Worm (Caenorhabditis elegans) whole organism, L3 larva: ENCODE measurements around the gene aat-8.

Experiments used
- R02D3.7 ChIP-seq: fragments of 150-350 bp; optimal IDR thresholded peaks from 2 replicates; lab custom pipeline; 2014; ENCODE audit warnings: missing biosample characterization, missing genetic modification characterization
- ama-1 ChIP-seq: fragments of 150-350 bp; optimal IDR thresholded peaks from 2 replicates; lab custom pipeline; 2018
- ceh-28 ChIP-seq: fragments of 150-350 bp; optimal IDR thresholded peaks from 2 replicates; lab custom pipeline; 2014; ENCODE audit warnings: missing biosample characterization, missing genetic modification reagents, missing genetic modification characterization
- ceh-82 ChIP-seq: fragments of 150-350 bp; optimal IDR thresholded peaks from 2 replicates; lab custom pipeline; 2014; ENCODE audit warnings: missing biosample characterization, missing genetic modification characterization
- ceh-9 ChIP-seq: sonication (generic microtip); optimal IDR thresholded peaks from 2 replicates; lab custom pipeline; 2018; ENCODE audit warnings: missing biosample characterization, missing genetic modification characterization
- daf-12 ChIP-seq: fragments of 150-350 bp; optimal IDR thresholded peaks from 2 replicates; lab custom pipeline; 2014; ENCODE audit warnings: missing biosample characterization, missing genetic modification reagents, missing genetic modification characterization
- egl-5 ChIP-seq: fragments of 150-350 bp; optimal IDR thresholded peaks from 2 replicates; lab custom pipeline; 2017; ENCODE audit warnings: missing biosample characterization, missing genetic modification reagents, missing genetic modification characterization, inconsistent platforms
- elt-2 ChIP-seq: sonication (generic microtip); optimal IDR thresholded peaks from 2 replicates; lab custom pipeline; 2016; ENCODE audit warnings: missing genetic modification reagents, mild to moderate bottlenecking, missing genetic modification characterization, missing compliant biosample characterization
- fos-1 ChIP-seq: fragments of 150-350 bp; optimal IDR thresholded peaks from 2 replicates; lab custom pipeline; 2014; ENCODE audit warnings: missing biosample characterization, missing genetic modification characterization
- jun-1 ChIP-seq: fragments of 150-350 bp; optimal IDR thresholded peaks from 2 replicates; lab custom pipeline; 2014; ENCODE audit warnings: missing biosample characterization, missing genetic modification reagents, missing genetic modification characterization
- lin-15B ChIP-seq: fragments of 150-350 bp; optimal IDR thresholded peaks from 2 replicates; lab custom pipeline; 2014; ENCODE audit warnings: missing biosample characterization, missing genetic modification characterization
- lin-39 ChIP-seq: fragments of 150-350 bp; optimal IDR thresholded peaks from 2 replicates; lab custom pipeline; 2018; ENCODE audit warnings: missing biosample characterization, missing genetic modification reagents, missing genetic modification characterization
- lsy-12 ChIP-seq: sonication (generic microtip); optimal IDR thresholded peaks from 2 replicates; lab custom pipeline; 2016; ENCODE audit warnings: mild to moderate bottlenecking, missing genetic modification characterization, missing compliant biosample characterization
- mdl-1 ChIP-seq: fragments of 150-350 bp; optimal IDR thresholded peaks from 2 replicates; lab custom pipeline; 2014; ENCODE audit warnings: missing biosample characterization, missing genetic modification characterization
- mml-1 ChIP-seq: fragments of 150-350 bp; sonication (generic microtip); optimal IDR thresholded peaks from 3 replicates; lab custom pipeline; 2014; ENCODE audit warnings: missing biosample characterization, missing genetic modification characterization
- nfya-1 ChIP-seq: sonication (generic microtip); optimal IDR thresholded peaks from 2 replicates; lab custom pipeline; 2017; ENCODE audit warnings: missing genetic modification characterization, mild to moderate bottlenecking, missing compliant biosample characterization, antibody characterized with exemption, moderate library complexity; ENCODE audit not compliant: insufficient read depth
- nhr-11 ChIP-seq: fragments of 150-350 bp; optimal IDR thresholded peaks from 2 replicates; lab custom pipeline; 2014; ENCODE audit warnings: missing biosample characterization, missing genetic modification characterization
- nhr-12 ChIP-seq: fragments of 150-350 bp; optimal IDR thresholded peaks from 2 replicates; lab custom pipeline; 2014; ENCODE audit warnings: missing biosample characterization, missing genetic modification characterization
- nhr-23 ChIP-seq: fragments of 150-350 bp; optimal IDR thresholded peaks from 2 replicates; lab custom pipeline; 2014; ENCODE audit warnings: missing biosample characterization, missing genetic modification reagents, missing genetic modification characterization
- nhr-28 ChIP-seq: fragments of 150-350 bp; optimal IDR thresholded peaks from 2 replicates; lab custom pipeline; 2014; ENCODE audit warnings: missing biosample characterization, missing genetic modification characterization
- nhr-43 ChIP-seq: sonication (generic microtip); optimal IDR thresholded peaks from 2 replicates; lab custom pipeline; 2016; ENCODE audit warnings: mild to moderate bottlenecking, missing genetic modification characterization, missing compliant biosample characterization; ENCODE audit not compliant: poor library complexity, severe bottlenecking
- nhr-67 ChIP-seq: fragments of 150-350 bp; optimal IDR thresholded peaks from 2 replicates; lab custom pipeline; 2014; ENCODE audit warnings: missing biosample characterization, missing genetic modification characterization
- nhr-76 ChIP-seq: fragments of 150-350 bp; sonication (generic microtip); optimal IDR thresholded peaks from 5 replicates; lab custom pipeline; 2014; ENCODE audit warnings: missing biosample characterization, missing genetic modification characterization
- nhr-77 ChIP-seq: fragments of 150-350 bp; optimal IDR thresholded peaks from 2 replicates; lab custom pipeline; 2014; ENCODE audit warnings: missing biosample characterization, missing genetic modification characterization
- pha-4 ChIP-seq: fragments of 150-350 bp; optimal IDR thresholded peaks from 2 replicates; lab custom pipeline; 2014; ENCODE audit warnings: missing biosample characterization, missing genetic modification reagents, missing genetic modification characterization
- skn-1 ChIP-seq: fragments of 150-350 bp; optimal IDR thresholded peaks from 2 replicates; lab custom pipeline; 2014; ENCODE audit warnings: missing biosample characterization, missing genetic modification characterization
- tbx-2 ChIP-seq: sonication (generic microtip); optimal IDR thresholded peaks from 2 replicates; lab custom pipeline; 2016; ENCODE audit warnings: mild to moderate bottlenecking, missing genetic modification characterization, missing compliant biosample characterization
- unc-39 ChIP-seq: sonication (generic microtip); optimal IDR thresholded peaks from 4 replicates; lab custom pipeline; 2017; ENCODE audit warnings: missing biosample characterization, missing genetic modification characterization
- unc-62 ChIP-seq: fragments of 150-350 bp; sonication (generic microtip); optimal IDR thresholded peaks from 4 replicates; lab custom pipeline; 2014; ENCODE audit warnings: missing biosample characterization, missing genetic modification reagents, missing genetic modification characterization
- zag-1 ChIP-seq: fragments of 150-350 bp; optimal IDR thresholded peaks from 2 replicates; lab custom pipeline; 2014; ENCODE audit warnings: missing biosample characterization, missing genetic modification characterization
- ztf-11 ChIP-seq: fragments of 150-350 bp; optimal IDR thresholded peaks from 2 replicates; lab custom pipeline; 2014; ENCODE audit warnings: missing biosample characterization, missing genetic modification characterization

Gene aat-8

DNA sequence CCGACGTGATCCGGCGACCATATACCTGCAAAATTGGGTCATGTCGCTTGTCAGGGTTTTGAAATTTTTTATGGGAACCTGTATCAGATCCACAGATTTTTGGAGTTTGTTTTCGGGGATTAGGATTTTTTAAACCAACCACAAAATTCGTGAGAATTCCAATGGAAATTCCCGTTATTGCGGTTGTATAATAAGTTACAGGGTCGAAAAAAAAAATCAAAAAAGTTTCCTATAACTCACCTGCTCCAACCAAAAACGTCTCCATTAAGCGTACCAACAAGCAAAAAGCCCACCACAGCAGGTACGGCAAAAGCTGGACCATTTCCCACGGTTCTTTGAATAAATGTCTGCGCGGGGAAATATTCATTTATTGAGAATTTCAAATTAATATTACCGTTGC, 1.9 kb downstream of the aat-8 start:
- no peak for TF ChIP-seq ama-1 (lab: Kevin White, UChicago)
- TF ChIP-seq fos-1 = no peak
- TF ChIP-seq ztf-11 = no peak
- no peak for TF ChIP-seq zag-1 (tag; lab: Kevin White, UChicago)
- TF ChIP-seq mdl-1 = no peak
- TF ChIP-seq nhr-23 = no peak

DNA sequence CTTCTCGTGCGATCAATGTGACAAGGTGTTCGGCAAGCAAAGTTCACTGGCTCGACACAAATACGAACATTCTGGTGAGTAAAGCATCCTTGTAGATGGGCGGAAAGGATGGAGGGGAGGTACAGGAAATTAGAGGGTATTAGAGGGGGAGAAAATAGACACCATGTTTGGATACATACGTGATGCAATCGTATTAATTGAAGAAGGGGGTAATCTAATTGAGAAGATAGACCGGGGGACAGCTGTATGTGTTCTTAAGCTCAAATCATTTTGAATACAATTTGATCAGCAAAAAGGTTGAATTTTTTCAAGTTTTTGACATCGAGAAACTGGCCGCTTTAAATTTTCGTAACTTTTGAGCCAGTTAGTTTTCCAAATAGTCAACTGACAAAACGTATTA, 4.4 kb downstream of the aat-8 start:
- TF ChIP-seq ceh-9 (tag; lab: Kevin White, UChicago) (no peak), unc-39 (tag; lab: Kevin White, UChicago) (no peak), lin-15B (tag; lab: Kevin White, UChicago) (no peak), nhr-76 (tag; lab: Kevin White, UChicago) (no peak), daf-12 (tag; lab: Kevin White, UChicago) (no peak), pha-4 (tag; lab: Kevin White, UChicago) (no peak), nfya-1 (tag; lab: Kevin White, UChicago) (no peak), nhr-11 (tag; lab: Kevin White, UChicago) (no peak), jun-1 (tag; lab: Kevin White, UChicago) (no peak), skn-1 (tag; lab: Kevin White, UChicago) (no peak), mml-1 (tag; lab: Kevin White, UChicago) (no peak), lsy-12 (tag; lab: Kevin White, UChicago) (no peak)
- TF ChIP-seq, all 47 proteins: peak for 0

DNA sequence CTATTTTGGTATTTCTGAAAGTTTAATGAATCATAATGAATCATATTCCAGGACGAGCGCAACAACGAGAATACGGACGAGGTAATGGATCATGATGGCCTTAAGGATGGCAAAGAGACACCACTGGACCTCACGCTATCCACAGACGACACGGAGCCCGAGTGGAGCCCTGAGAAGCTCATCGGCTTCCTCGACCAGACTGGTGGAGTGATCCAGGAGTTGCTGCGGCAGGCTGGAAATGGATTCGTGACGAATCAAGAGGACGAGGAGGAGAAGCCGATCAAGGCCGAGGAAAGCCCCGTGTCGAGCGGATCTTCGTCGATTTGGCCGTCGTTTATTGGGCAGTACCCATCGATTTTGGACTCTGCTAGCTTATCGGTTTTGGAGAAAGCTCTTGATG, 5.3 kb downstream of the aat-8 start:
- TF ChIP-seq nhr-12 (tag; lab: Kevin White, UChicago) = no peak
- TF ChIP-seq daf-12 (tag; lab: Kevin White, UChicago) = no peak

DNA sequence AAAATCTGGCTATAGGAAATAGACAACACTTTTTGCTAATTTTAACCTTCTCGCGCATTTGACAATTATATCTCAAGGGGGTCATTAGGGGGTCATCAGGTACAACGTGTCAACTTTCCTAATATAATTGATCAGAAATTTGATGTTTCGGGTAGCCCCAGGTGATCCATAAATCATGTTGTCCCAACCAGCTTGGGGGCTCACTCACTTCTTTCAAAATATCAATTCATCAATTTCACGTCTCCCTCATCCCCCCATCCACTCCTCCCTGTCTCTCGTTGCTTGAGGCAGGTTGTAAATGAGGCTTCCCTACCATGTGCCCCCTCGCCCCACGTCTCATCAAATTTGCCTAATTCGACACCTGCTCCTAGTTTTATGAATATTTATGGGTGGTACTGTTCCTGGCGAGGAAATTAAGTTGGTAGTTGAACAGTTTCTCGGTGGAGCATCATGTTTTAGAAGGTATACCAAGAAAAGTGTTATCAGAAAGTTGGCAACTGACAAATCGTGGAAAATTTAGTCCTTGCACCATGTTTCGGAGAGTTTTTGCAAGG, 6.8 kb downstream of the aat-8 start:
- TF ChIP-seq tbx-2 = no peak
- peak; percentile 7 for TF ChIP-seq lin-39
- no peak for TF ChIP-seq nhr-43 (tag; lab: Kevin White, UChicago)
- no peak for TF ChIP-seq nhr-67

DNA sequence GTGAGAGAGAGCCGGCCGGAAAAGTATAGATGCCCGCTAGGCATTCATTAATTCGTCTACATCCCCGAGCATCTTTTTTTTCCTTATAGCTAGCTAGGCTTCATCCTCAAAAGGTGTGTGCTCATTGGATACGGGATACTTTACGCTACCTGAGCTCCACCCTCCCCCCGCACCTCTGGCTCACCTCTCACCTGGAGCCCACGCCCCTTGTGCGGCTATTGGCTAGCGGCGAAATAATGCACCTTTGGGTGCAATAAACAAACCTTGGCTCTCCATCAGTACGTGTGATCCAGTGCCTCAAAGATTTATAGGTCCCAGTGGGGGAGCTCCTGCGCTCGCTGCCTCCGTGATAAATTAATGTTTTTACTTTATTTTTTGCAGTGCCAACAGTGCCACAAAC, 8.7 kb downstream of the aat-8 start:
- TF ChIP-seq lin-39 (peak; percentile 21), ceh-28 (tag; lab: Kevin White, UChicago) (no peak), nfya-1 (tag; lab: Kevin White, UChicago) (peak; percentile 65)

DNA sequence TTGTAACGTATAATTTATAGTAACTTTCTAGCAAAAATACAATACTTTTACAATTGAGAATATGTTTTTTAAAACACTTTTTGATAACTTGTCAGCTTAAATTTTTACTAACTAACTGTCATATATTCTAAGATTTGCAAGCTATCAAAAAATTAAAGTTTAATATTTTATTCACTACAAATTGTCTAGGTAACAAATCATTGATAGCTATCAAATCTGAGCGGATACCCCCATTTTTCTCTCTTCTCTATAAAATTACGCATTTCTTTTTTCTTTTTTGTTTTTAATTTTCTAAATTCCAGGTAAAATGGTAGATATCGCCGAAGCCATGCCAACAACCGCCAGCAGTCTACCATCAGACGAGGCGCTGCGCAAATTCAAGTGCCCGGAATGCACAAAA, 9.3 kb downstream of the aat-8 start, which contains the start of gene zag-1:
Gene zag-1, plus strand, starts transcription at position 301 of the 400 bp plus-strand sequence.
- TF ChIP-seq ztf-11 (no peak), daf-12 (tag; lab: Kevin White, UChicago) (no peak), egl-5 (tag; lab: Kevin White, UChicago) (no peak), tbx-2 (no peak), elt-2 (tag; lab: Kevin White, UChicago) (no peak), skn-1 (tag; lab: Kevin White, UChicago) (no peak), nhr-77 (tag; lab: Kevin White, UChicago) (no peak), R02D3.7 (tag; lab: Kevin White, UChicago) (no peak), jun-1 (tag; lab: Kevin White, UChicago) (no peak), nfya-1 (tag; lab: Kevin White, UChicago) (no peak), unc-62 (GFP tag; lab: Kevin White, UChicago) (no peak), ceh-82 (tag; lab: Kevin White, UChicago) (no peak), nhr-76 (tag; lab: Kevin White, UChicago) (no peak), lsy-12 (tag; lab: Kevin White, UChicago) (no peak), ceh-28 (tag; lab: Kevin White, UChicago) (no peak), lin-15B (tag; lab: Kevin White, UChicago) (no peak), nhr-28 (tag; lab: Kevin White, UChicago) (no peak), nhr-11 (tag; lab: Kevin White, UChicago) (no peak)
- TF ChIP-seq, all 47 proteins: peak for 0
